Fruit fly (Drosophila melanogaster) whole organism, embryonic: Measurements from ENCODE around the gene ND-24.

Experiments
- Awh ChIP-seq: fragments of 200-800 bp; sonication (Bioruptor generic); IDR thresholded peaks from 2 replicates; pipeline ENCODE4, ENCODE4 v1.3.6; 2022; ENCODE audit warnings: missing biosample characterization, missing genetic modification characterization
- B-H2 ChIP-seq: fragments of 200-800 bp; sonication (Bioruptor generic); optimal IDR thresholded peaks from 2 replicates; lab custom pipeline; 2018; ENCODE audit warnings: missing biosample characterization, mild to moderate bottlenecking, missing genetic modification characterization
- CG10366 ChIP-seq: fragments of 200-800 bp; sonication (Bioruptor generic); IDR thresholded peaks from 2 replicates; pipeline ENCODE4 v1.3.6; 2022; ENCODE audit warnings: missing biosample characterization, missing genetic modification characterization
- CG11247 ChIP-seq: fragments of 200-800 bp; sonication (Bioruptor generic); IDR thresholded peaks from 2 replicates; pipeline ENCODE4 v1.3.6; 2022; ENCODE audit warnings: missing biosample characterization, missing genetic modification characterization
- CG13894 ChIP-seq: fragments of 200-800 bp; sonication (Bioruptor generic); optimal IDR thresholded peaks from 3 replicates; lab custom pipeline; 2018; ENCODE audit warnings: missing biosample characterization, mild to moderate bottlenecking, missing genetic modification characterization, moderate library complexity
- CG14710 ChIP-seq: fragments of 200-800 bp; sonication (Bioruptor generic); optimal IDR thresholded peaks from 3 replicates; lab custom pipeline; 2019; ENCODE audit warnings: missing biosample characterization, mild to moderate bottlenecking, missing genetic modification characterization, moderate library complexity
- CG15011 ChIP-seq: fragments of 200-800 bp; sonication (Bioruptor generic); optimal IDR thresholded peaks from 3 replicates; lab custom pipeline; 2018; ENCODE audit warnings: missing biosample characterization, mild to moderate bottlenecking, missing genetic modification characterization
- CG1647 ChIP-seq: fragments of 200-800 bp; sonication (Bioruptor generic); optimal IDR thresholded peaks from 3 replicates; lab custom pipeline; 2016; ENCODE audit warnings: missing biosample characterization, missing genetic modification characterization
- CG16863 ChIP-seq: fragments of 200-800 bp; sonication (Bioruptor generic); optimal IDR thresholded peaks from 3 replicates; lab custom pipeline; 2016; ENCODE audit warnings: missing biosample characterization, missing genetic modification characterization
- CG18011 ChIP-seq: fragments of 200-800 bp; sonication (Bioruptor generic); optimal IDR thresholded peaks from 2 replicates; lab custom pipeline; 2017; ENCODE audit warnings: missing biosample characterization, missing genetic modification characterization, mild to moderate bottlenecking, moderate library complexity, missing genotype
- CG2889 ChIP-seq: fragments of 200-800 bp; sonication (Bioruptor generic); IDR thresholded peaks from 3 replicates; pipeline ENCODE4 v1.3.6; 2022; ENCODE audit warnings: missing biosample characterization, missing genetic modification characterization
- CG31224 ChIP-seq: fragments of 200-800 bp; sonication (Bioruptor generic); IDR thresholded peaks from 2 replicates; pipeline ENCODE4 v1.3.6; 2022; ENCODE audit warnings: missing biosample characterization, missing genetic modification characterization
- CG31365 ChIP-seq: fragments of 200-800 bp; sonication (Bioruptor generic); optimal IDR thresholded peaks from 2 replicates; lab custom pipeline; 2018; ENCODE audit warnings: missing biosample characterization, mild to moderate bottlenecking, missing genetic modification characterization
- CG31388 ChIP-seq: fragments of 200-800 bp; sonication (Bioruptor generic); optimal IDR thresholded peaks from 2 replicates; lab custom pipeline; 2016; ENCODE audit warnings: missing biosample characterization, missing genetic modification characterization
- CG3281 ChIP-seq: fragments of 200-800 bp; sonication (Bioruptor generic); optimal IDR thresholded peaks from 3 replicates; lab custom pipeline; 2017; ENCODE audit warnings: missing biosample characterization, mild to moderate bottlenecking, missing genetic modification characterization
- CG4617 ChIP-seq: fragments of 200-800 bp; sonication (Bioruptor generic); optimal IDR thresholded peaks from 3 replicates; lab custom pipeline; 2016; ENCODE audit warnings: missing biosample characterization, missing genetic modification characterization, borderline replicate concordance
- CG6175 ChIP-seq: fragments of 200-800 bp; sonication (Bioruptor generic); IDR thresholded peaks from 3 replicates; pipeline ENCODE4 v1.3.6; 2022; ENCODE audit warnings: missing biosample characterization, missing genetic modification characterization
- CG8290 ChIP-seq, 3 experiments: fragments of 200-800 bp; sonication (Bioruptor generic); optimal IDR thresholded peaks; 2 replicates each; lab custom pipeline; 2016 to 2019; ENCODE audit warnings: missing biosample characterization in 3 of 3, missing genetic modification characterization in 3 of 3, mild to moderate bottlenecking in 2 of 3, moderate library complexity in 1 of 3
- Dad ChIP-seq: fragments of 200-800 bp; sonication (Bioruptor generic); optimal IDR thresholded peaks from 3 replicates; lab custom pipeline; 2016; ENCODE audit warnings: missing biosample characterization, missing genetic modification characterization
- Dll ChIP-seq: fragments of 200-800 bp; sonication (Bioruptor generic); IDR thresholded peaks from 4 replicates; pipeline ENCODE4 v1.3.6; 2022; ENCODE audit warnings: missing biosample characterization, missing genetic modification characterization; ENCODE audit not compliant: partially characterized antibody
- Dp ChIP-seq: fragments of 200-800 bp; sonication (Bioruptor generic); optimal IDR thresholded peaks from 2 replicates; lab custom pipeline; 2018; ENCODE audit warnings: missing biosample characterization, mild to moderate bottlenecking, missing genetic modification characterization, moderate library complexity
- Gug ChIP-seq: fragments of 200-800 bp; sonication (Bioruptor generic); IDR thresholded peaks from 4 replicates; pipeline ENCODE4 v1.3.6; 2022; ENCODE audit warnings: missing biosample characterization, missing genetic modification characterization
- Hr78 ChIP-seq, 2 experiments: fragments of 200-800 bp in 1 of 2; fragments of >200 bp in 1 of 2; sonication (Bioruptor generic) in 1 of 2; optimal IDR thresholded peaks; 2 replicates each; lab custom pipeline; 2017 to 2019; ENCODE audit warnings: missing biosample characterization in 2 of 2, missing genetic modification characterization in 2 of 2, mild to moderate bottlenecking in 1 of 2, moderate library complexity in 1 of 2
- Hsf ChIP-seq: fragments of 200-800 bp; sonication (Bioruptor generic); optimal IDR thresholded peaks from 3 replicates; lab custom pipeline; 2016; ENCODE audit warnings: missing biosample characterization, missing genetic modification characterization
- MTF-1 ChIP-seq: fragments of 200-800 bp; sonication (Bioruptor generic); optimal IDR thresholded peaks from 2 replicates; lab custom pipeline; 2018; ENCODE audit warnings: missing biosample characterization, mild to moderate bottlenecking, missing genetic modification characterization, borderline replicate concordance
- Optix ChIP-seq: fragments of 200-800 bp; sonication (Bioruptor generic); IDR thresholded peaks from 3 replicates; pipeline ENCODE4 v1.3.6; 2022; ENCODE audit warnings: missing biosample characterization, missing genetic modification characterization
- Sin3A ChIP-seq: fragments of >200 bp; optimal IDR thresholded peaks from 2 replicates; lab custom pipeline; 2018
- Usf ChIP-seq: fragments of 200-800 bp; sonication (Bioruptor generic); optimal IDR thresholded peaks from 2 replicates; lab custom pipeline; 2017; ENCODE audit warnings: missing genotype, missing biosample characterization, missing genetic modification characterization
- amos ChIP-seq: fragments of 200-800 bp; sonication (Bioruptor generic); IDR thresholded peaks from 2 replicates; pipeline ENCODE4 v1.3.6; 2022; ENCODE audit warnings: missing biosample characterization, missing genetic modification characterization; ENCODE audit not compliant: partially characterized antibody
- br ChIP-seq: fragments of >200 bp; optimal IDR thresholded peaks from 2 replicates; lab custom pipeline; 2017
- chif ChIP-seq, 2 experiments: fragments of 200-800 bp; sonication (Bioruptor generic); optimal IDR thresholded peaks; 3 replicates each; lab custom pipeline; 2016; ENCODE audit warnings: missing biosample characterization in 2 of 2, missing genetic modification characterization in 2 of 2
- crc ChIP-seq: fragments of 200-800 bp; sonication (Bioruptor generic); optimal IDR thresholded peaks from 2 replicates; lab custom pipeline; 2016; ENCODE audit warnings: missing biosample characterization, missing genetic modification characterization
- crol ChIP-seq: fragments of 200-800 bp; sonication (Bioruptor generic); IDR thresholded peaks from 2 replicates; pipeline ENCODE4 v1.3.6; 2022; ENCODE audit warnings: missing biosample characterization, missing genetic modification characterization
- crp ChIP-seq, 2 experiments: fragments of 200-800 bp; sonication (Bioruptor generic); optimal IDR thresholded peaks; 2 replicates in 1 of 2; 3 replicates in 1 of 2; lab custom pipeline; 2017; ENCODE audit warnings: missing biosample characterization in 2 of 2, missing genetic modification characterization in 2 of 2, mild to moderate bottlenecking in 1 of 2, moderate library complexity in 1 of 2
- ems ChIP-seq: fragments of 200-800 bp; sonication (Bioruptor generic); optimal IDR thresholded peaks from 3 replicates; lab custom pipeline; 2016; ENCODE audit warnings: missing biosample characterization, missing genetic modification characterization
- gce ChIP-seq: fragments of 200-800 bp; sonication (Bioruptor generic); IDR thresholded peaks from 3 replicates; pipeline ENCODE4 v1.3.6; 2022; ENCODE audit warnings: missing biosample characterization, missing genetic modification characterization
- gfzf ChIP-seq: fragments of 200-800 bp; sonication (Bioruptor generic); optimal IDR thresholded peaks from 2 replicates; lab custom pipeline; 2016; ENCODE audit warnings: missing biosample characterization, mild to moderate bottlenecking, missing genetic modification characterization, moderate library complexity
- gro ChIP-seq: fragments of 200-800 bp; sonication (Bioruptor generic); optimal IDR thresholded peaks from 2 replicates; lab custom pipeline; 2016; ENCODE audit warnings: missing biosample characterization, missing genetic modification characterization
- jumu ChIP-seq: fragments of 200-800 bp; sonication (Bioruptor generic); optimal IDR thresholded peaks from 3 replicates; lab custom pipeline; 2016; ENCODE audit warnings: missing biosample characterization, missing genetic modification characterization
- kay ChIP-seq: fragments of 200-800 bp; sonication (Bioruptor generic); optimal IDR thresholded peaks from 2 replicates; lab custom pipeline; 2016; ENCODE audit warnings: missing biosample characterization, missing genetic modification characterization
- klu ChIP-seq: fragments of 200-800 bp; sonication (Bioruptor generic); IDR thresholded peaks from 2 replicates; pipeline ENCODE4 v1.3.6; 2022; ENCODE audit warnings: missing biosample characterization, missing genetic modification characterization
- rib ChIP-seq: fragments of 200-800 bp; sonication (Bioruptor generic); IDR thresholded peaks from 2 replicates; pipeline ENCODE4 v1.3.6; 2022; ENCODE audit warnings: missing biosample characterization, missing genetic modification characterization
- schlank ChIP-seq: fragments of 200-800 bp; sonication (Bioruptor generic); optimal IDR thresholded peaks from 2 replicates; lab custom pipeline; 2018; ENCODE audit warnings: missing biosample characterization, mild to moderate bottlenecking, missing genetic modification characterization
- sna ChIP-seq: fragments of 200-800 bp; sonication (Bioruptor generic); IDR thresholded peaks from 2 replicates; pipeline ENCODE4 v1.3.6; 2022; ENCODE audit warnings: missing biosample characterization, missing genetic modification characterization; ENCODE audit not compliant: partially characterized antibody
- toy ChIP-seq: fragments of 200-800 bp; sonication (Bioruptor generic); IDR thresholded peaks from 2 replicates; pipeline ENCODE4 v1.3.6; 2022; ENCODE audit warnings: missing biosample characterization, missing genetic modification characterization
- tup ChIP-seq: fragments of 200-800 bp; sonication (Bioruptor generic); optimal IDR thresholded peaks from 2 replicates; lab custom pipeline; 2016; ENCODE audit warnings: missing biosample characterization, mild to moderate bottlenecking, missing genetic modification characterization, moderate library complexity
- vvl ChIP-seq: fragments of 200-800 bp; sonication (Bioruptor generic); IDR thresholded peaks from 2 replicates; pipeline ENCODE4 v1.3.6; 2022; ENCODE audit warnings: missing biosample characterization, missing genetic modification characterization
- zen2 ChIP-seq: fragments of 200-800 bp; sonication (Bioruptor generic); IDR thresholded peaks from 3 replicates; pipeline ENCODE4 v1.3.6; 2022; ENCODE audit warnings: missing biosample characterization, missing genetic modification characterization; ENCODE audit not compliant: partially characterized antibody
- zf30C ChIP-seq: fragments of 200-800 bp; sonication (Bioruptor generic); optimal IDR thresholded peaks from 3 replicates; lab custom pipeline; 2018; ENCODE audit warnings: missing biosample characterization, mild to moderate bottlenecking, missing genetic modification characterization

Gene ND-24

dm6 chrX:17627090-17627992, 4.5 kb upstream of the ND-24 start, which contains the start of gene stas (continued):
- no peak for TF ChIP-seq Hsf
- no peak for TF ChIP-seq zen2 (GFP tag; lab: Robert Waterston, UW)
- no peak for TF ChIP-seq gce
- TF ChIP-seq Hr78 (GFP tag; optimal IDR thresholded peaks at IDR 0.05; lab: Kevin White, UChicago) = no peak
- TF ChIP-seq gro (GFP tag; lab: Kevin White, UChicago) = no peak
- 0 out of 2 replicates have a peak, but pooled peaks have one; percentile 23 for TF ChIP-seq amos
- TF ChIP-seq Dp (GFP tag; lab: Kevin White, UChicago) = peak; percentile 78
- no peak for TF ChIP-seq CG1647 (GFP tag; lab: Kevin White, UChicago)
- TF ChIP-seq CG3281 (GFP tag; lab: Kevin White, UChicago) = peak; percentile 18
- TF ChIP-seq vvl (GFP tag; lab: Robert Waterston, UW) = peak; percentile 69
- no peak for TF ChIP-seq tup (GFP tag; lab: Kevin White, UChicago)
- TF ChIP-seq klu (GFP tag; lab: Robert Waterston, UW) = no peak
- TF ChIP-seq br = no peak
- TF ChIP-seq CG15011 = no peak
- TF ChIP-seq CG8290 (GFP tag; optimal IDR thresholded peaks at IDR 0.05; lab: Kevin White, UChicago) = no peak
- no peak for TF ChIP-seq CG8290 (tag; optimal IDR thresholded peaks at IDR 0.05; lab: Kevin White, UChicago)
- TF ChIP-seq crol (GFP tag; lab: Robert Waterston, UW) = no peak
- no peak for TF ChIP-seq CG31388 (GFP tag; lab: Kevin White, UChicago)
- TF ChIP-seq CG10366 (GFP tag; lab: Robert Waterston, UW) = no peak
- TF ChIP-seq rib (GFP tag; lab: Robert Waterston, UW) = no peak
- peak; percentile 34 for TF ChIP-seq CG13894
- TF ChIP-seq gfzf (GFP tag; lab: Kevin White, UChicago) = peak; percentile 81
- no peak for TF ChIP-seq Optix (GFP tag; lab: Robert Waterston, UW)
- no peak for TF ChIP-seq CG31224 (GFP tag; lab: Robert Waterston, UW)
- TF ChIP-seq toy (GFP tag; lab: Robert Waterston, UW) = no peak
- no peak for TF ChIP-seq schlank (tag; lab: Kevin White, UChicago)
- no peak for TF ChIP-seq CG2889
- no peak for TF ChIP-seq CG11247 (GFP tag; lab: Robert Waterston, UW)
- TF ChIP-seq CG4617 (GFP tag; lab: Kevin White, UChicago) = peak; percentile 64
- no peak for TF ChIP-seq CG31365 (tag; lab: Kevin White, UChicago)
- TF ChIP-seq B-H2 (GFP tag; lab: Kevin White, UChicago) = no peak
- TF ChIP-seq zf30C (GFP tag; lab: Kevin White, UChicago) = no peak
- no peak for TF ChIP-seq ems
- TF ChIP-seq Dad (GFP tag; lab: Kevin White, UChicago) = no peak
- TF ChIP-seq Sin3A (lab: Kevin White, UChicago) = no peak
- TF ChIP-seq Gug (GFP tag; lab: Robert Waterston, UW) = no peak
- TF ChIP-seq CG16863 (GFP tag; lab: Kevin White, UChicago) = no peak
- no peak for TF ChIP-seq kay (GFP tag; lab: Kevin White, UChicago)
- no peak for TF ChIP-seq CG6175 (GFP tag; lab: Robert Waterston, UW)
- no peak for TF ChIP-seq jumu
- TF ChIP-seq Dll = no peak
- TF ChIP-seq Awh (GFP tag; lab: Robert Waterston, UW) = no peak
- TF ChIP-seq sna (GFP tag; lab: Robert Waterston, UW) = no peak
- peak; percentile 56 for TF ChIP-seq CG14710 (tag; lab: Kevin White, UChicago)
- no peak for TF ChIP-seq CG18011
- no peak for TF ChIP-seq crc (GFP tag; lab: Kevin White, UChicago)
- TF ChIP-seq crp (GFP tag; optimal IDR thresholded peaks at IDR 0.05; lab: Kevin White, UChicago) = no peak
- TF ChIP-seq chif (GFP tag; optimal IDR thresholded peaks at IDR 0.05; lab: Kevin White, UChicago) = no peak
- TF ChIP-seq MTF-1 = no peak
- no peak for TF ChIP-seq Usf (GFP tag; lab: Kevin White, UChicago)
